Fruit fly (Drosophila melanogaster): Measurements from ENCODE around the gene promL.

Gene promL

DNA sequence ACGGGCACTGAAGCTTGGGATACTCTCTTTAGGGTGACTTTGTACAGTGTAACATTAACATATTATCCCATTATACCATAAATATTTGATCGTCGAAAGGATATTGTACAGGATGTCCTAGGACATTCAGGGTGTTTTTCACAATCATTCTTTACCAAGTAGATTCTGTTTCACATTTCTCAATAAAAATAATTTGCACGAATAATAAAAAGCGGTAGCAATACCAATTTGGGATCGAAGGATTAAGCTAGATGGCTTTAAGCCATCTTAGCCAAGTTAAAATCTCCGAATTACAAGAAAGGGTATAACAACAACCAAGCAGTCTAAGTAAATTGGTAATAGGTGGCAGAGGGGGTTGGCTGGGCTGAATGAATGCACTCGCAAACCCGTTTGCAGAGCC, 53.1 kb downstream of the promL start (continued):
- TF ChIP-seq lz (GFP tag; optimal IDR thresholded peaks at IDR 0.05) = peak; percentile 58
- peak; percentile 27 for TF ChIP-seq Blimp-1 (GFP tag; optimal IDR thresholded peaks at IDR 0.05)
- TF ChIP-seq CG11762 (GFP tag; optimal IDR thresholded peaks at IDR 0.05; ENCODE audit: insufficient read depth) = peak; percentile 7
- peak; percentile 29 for TF ChIP-seq Eip75B (GFP tag; optimal IDR thresholded peaks at IDR 0.05)
- TF ChIP-seq CG16779 (tag; optimal IDR thresholded peaks at IDR 0.05) = no peak
- TF ChIP-seq Hr38 (GFP tag; optimal IDR thresholded peaks at IDR 0.05) = no peak
- TF ChIP-seq Eip93F (GFP tag; optimal IDR thresholded peaks at IDR 0.05) = no peak
- no peak for TF ChIP-seq ss (GFP tag; optimal IDR thresholded peaks at IDR 0.05)
- TF ChIP-seq Ets21C (GFP tag; optimal IDR thresholded peaks at IDR 0.05) = peak; percentile 57
- TF ChIP-seq Gug (GFP tag; IDR thresholded peaks at IDR 0.05) = no peak
- no peak for TF ChIP-seq eg (GFP tag; IDR thresholded peaks at IDR 0.05)
- peak; percentile 13 for TF ChIP-seq net (GFP tag; optimal IDR thresholded peaks at IDR 0.05)
- peak; percentile 51 for TF ChIP-seq CG8632 (GFP tag; optimal IDR thresholded peaks at IDR 0.05)
- no peak for TF ChIP-seq CG8319 (GFP tag; optimal IDR thresholded peaks at IDR 0.05)
- TF ChIP-seq CG7368 (GFP tag; optimal IDR thresholded peaks at IDR 0.05) = peak; percentile 26
- TF ChIP-seq CG6792 (GFP tag; optimal IDR thresholded peaks at IDR 0.05) = peak; percentile 55
- no peak for TF ChIP-seq CG6854 (GFP tag; optimal IDR thresholded peaks at IDR 0.05)
- TF ChIP-seq Sox15 (GFP tag; optimal IDR thresholded peaks at IDR 0.05) = peak; percentile 44
- peak; percentile 53 for TF ChIP-seq OdsH (GFP tag; optimal IDR thresholded peaks at IDR 0.05)
- TF ChIP-seq fd59A (GFP tag; optimal IDR thresholded peaks at IDR 0.05) = no peak
- TF ChIP-seq Sox102F (GFP tag; optimal IDR thresholded peaks at IDR 0.05) = peak; percentile 47
- peak; percentile 72 for TF ChIP-seq Smox (GFP tag; optimal IDR thresholded peaks at IDR 0.05)
- TF ChIP-seq fd85E (GFP tag; optimal IDR thresholded peaks at IDR 0.05) = no peak
- peak; percentile 15 to 50 for TF ChIP-seq salr (GFP tag; optimal IDR thresholded peaks at IDR 0.05)
- TF ChIP-seq svp (GFP tag) = peak; percentile 88
- no peak for TF ChIP-seq CG6276 (GFP tag; optimal IDR thresholded peaks at IDR 0.05)
- peak; percentile 6 for TF ChIP-seq Hr4 (GFP tag; optimal IDR thresholded peaks at IDR 0.05)
- TF ChIP-seq CG3032 (tag; optimal IDR thresholded peaks at IDR 0.05) = peak; percentile 59
- TF ChIP-seq Lpt (GFP tag; optimal IDR thresholded peaks at IDR 0.05) = no peak
- TF ChIP-seq CG6808 (GFP tag; optimal IDR thresholded peaks at IDR 0.05) = peak; percentile 48
- TF ChIP-seq cyc (GFP tag; optimal IDR thresholded peaks at IDR 0.05) = peak; percentile 62
- TF ChIP-seq CG6163 (GFP tag; IDR thresholded peaks at IDR 0.05) = peak; percentile 8; the same call in 1 of the 3 replicates
- peak; percentile 79 for TF ChIP-seq Met (GFP tag; optimal IDR thresholded peaks at IDR 0.05)
- TF ChIP-seq achi (GFP tag; optimal IDR thresholded peaks at IDR 0.05) = peak; percentile 55

DNA sequence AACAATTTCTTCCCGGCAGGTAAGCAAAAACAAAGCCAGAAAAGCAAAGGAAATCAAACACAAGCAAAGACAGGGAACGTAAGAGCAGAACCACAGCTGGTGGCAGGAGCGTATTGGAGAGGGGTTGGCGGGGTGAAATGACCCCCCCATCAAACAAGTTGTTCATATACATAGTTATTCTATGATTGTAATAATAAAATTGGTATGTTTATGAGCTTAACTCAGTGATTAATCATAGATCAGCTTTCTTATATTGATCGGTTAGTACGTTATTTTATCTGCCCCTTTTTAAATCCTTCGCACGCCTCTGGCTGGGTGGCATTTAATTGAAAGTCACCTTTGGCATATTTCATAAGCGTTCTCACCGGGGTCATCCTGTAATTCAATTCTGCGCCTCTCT, 54.1 kb downstream of the promL start:
- TF ChIP-seq cyc (GFP tag; optimal IDR thresholded peaks at IDR 0.05) (peak; percentile 51), OdsH (GFP tag; optimal IDR thresholded peaks at IDR 0.05) (peak; percentile 49), CG32006 (GFP tag; optimal IDR thresholded peaks at IDR 0.05) (peak; percentile 26), Met (GFP tag; optimal IDR thresholded peaks at IDR 0.05) (peak; percentile 61), Hr4 (GFP tag; optimal IDR thresholded peaks at IDR 0.05) (peak; percentile 0), Eip78C (GFP tag) (peak; percentile 87), acj6 (GFP tag; optimal IDR thresholded peaks at IDR 0.05) (peak; percentile 51), CG1621 (tag; optimal IDR thresholded peaks at IDR 0.05) (peak; percentile 55), Smox (GFP tag; optimal IDR thresholded peaks at IDR 0.05) (peak; percentile 48), CG16779 (tag; optimal IDR thresholded peaks at IDR 0.05) (no peak), esn (GFP tag; optimal IDR thresholded peaks at IDR 0.05) (peak; percentile 56), CG6163 (GFP tag; IDR thresholded peaks at IDR 0.05) (peak; percentile 53), CG6854 (GFP tag; optimal IDR thresholded peaks at IDR 0.05) (no peak), net (GFP tag; optimal IDR thresholded peaks at IDR 0.05) (peak; percentile 14), Sox102F (GFP tag; optimal IDR thresholded peaks at IDR 0.05) (peak; percentile 29), eg (GFP tag; IDR thresholded peaks at IDR 0.05) (no peak; the same call in 2 of the 3 replicates), Blimp-1 (GFP tag; optimal IDR thresholded peaks at IDR 0.05) (no peak), dsx (GFP tag; optimal IDR thresholded peaks at IDR 0.05; ENCODE audit: poor library complexity, severe bottlenecking) (peak; percentile 42), topi (GFP tag; optimal IDR thresholded peaks at IDR 0.05) (peak; percentile 56), CG6276 (GFP tag; optimal IDR thresholded peaks at IDR 0.05) (peak; percentile 37), CG8119 (GFP tag; IDR thresholded peaks at IDR 0.05) (peak; percentile 39; the same call in 1 of the 3 replicates), lz (GFP tag; optimal IDR thresholded peaks at IDR 0.05) (peak; percentile 51), CG10631 (GFP tag; optimal IDR thresholded peaks at IDR 0.05) (peak; percentile 68), CG3919 (GFP tag; optimal IDR thresholded peaks at IDR 0.05) (peak; percentile 64), CG34406 (GFP tag; optimal IDR thresholded peaks at IDR 0.05) (peak; percentile 30), fd59A (GFP tag; optimal IDR thresholded peaks at IDR 0.05) (peak; percentile 46), Gug (GFP tag; IDR thresholded peaks at IDR 0.05) (no peak; the same call in 1 of the 2 replicates), Eip75B (GFP tag; optimal IDR thresholded peaks at IDR 0.05) (peak; percentile 37), Sox14 (GFP tag; optimal IDR thresholded peaks at IDR 0.05) (peak; percentile 41), CG10669 (GFP tag; optimal IDR thresholded peaks at IDR 0.05) (peak; percentile 32), CG7368 (GFP tag; optimal IDR thresholded peaks at IDR 0.05) (no peak), spab (GFP tag; optimal IDR thresholded peaks at IDR 0.05) (peak; percentile 63), ss (GFP tag; optimal IDR thresholded peaks at IDR 0.05) (peak in 1 of 2 experiments; percentile 59)
